Worm (Caenorhabditis elegans) whole organism, midembryonic: ENCODE data around the gene drd-1.

Experiments
- T22C8.4 ChIP-seq: fragments of 200-800 bp; sonication (Bioruptor generic); IDR thresholded peaks from 2 replicates; pipeline ENCODE4 v1.3.6; 2022; ENCODE audit warnings: missing genetic modification characterization, missing compliant biosample characterization
- cog-1 ChIP-seq: sonication (generic microtip); optimal IDR thresholded peaks from 2 replicates; lab custom pipeline; 2016; ENCODE audit warnings: missing genetic modification characterization, missing compliant biosample characterization
- flt-1 ChIP-seq: fragments of 200-800 bp; sonication (Bioruptor generic); IDR thresholded peaks from 2 replicates; pipeline ENCODE4 v1.3.6; 2022; ENCODE audit warnings: missing genetic modification characterization, missing compliant biosample characterization
- klf-2 ChIP-seq: fragments of 200-800 bp; sonication (Bioruptor generic); conservative IDR thresholded peaks from 2 replicates; pipeline ENCODE4 v1.3.6; 2022; ENCODE audit warnings: missing genetic modification reagents, missing genetic modification characterization, missing compliant biosample characterization
- ref-1 ChIP-seq: fragments of 200-800 bp; sonication (Bioruptor generic); conservative IDR thresholded peaks from 2 replicates; pipeline ENCODE4 v1.3.6; 2022; ENCODE audit warnings: missing genetic modification reagents, missing genetic modification characterization, missing compliant biosample characterization
- tab-1 ChIP-seq: fragments of 200-800 bp; sonication (Bioruptor generic); IDR thresholded peaks from 2 replicates; pipeline ENCODE4 v1.3.6; 2022; ENCODE audit warnings: missing genetic modification characterization, missing compliant biosample characterization
- ztf-29 ChIP-seq: fragments of 200-800 bp; sonication (Bioruptor generic); IDR thresholded peaks from 2 replicates; pipeline ENCODE4 v1.3.6; 2022; ENCODE audit warnings: missing genetic modification reagents, missing genetic modification characterization, missing compliant biosample characterization

- TF ChIP-seq klf-2 (GFP tag; lab: Robert Waterston, UW) (no peak), flt-1 (GFP tag; lab: Robert Waterston, UW) (no peak), cog-1 (tag; lab: Kevin White, UChicago) (no peak), T22C8.4 (GFP tag; lab: Robert Waterston, UW) (no peak), ztf-29 (no peak), ref-1 (GFP tag; lab: Robert Waterston, UW) (no peak), tab-1 (GFP tag; lab: Robert Waterston, UW) (no peak)
Observed at ce11 chrII:8412935-8413334, 25.1 kb downstream of the drd-1 start.
